Worm (Caenorhabditis elegans) whole organism, L2 larva: ENCODE measurements around the gene djr-1.1.

Source experiments
- egl-27 ChIP-seq: sonication (generic microtip); optimal IDR thresholded peaks from 3 replicates; lab custom pipeline; 2017; ENCODE audit warnings: missing biosample characterization, missing genetic modification reagents, missing genetic modification characterization
- elt-3 ChIP-seq: sonication (generic microtip); optimal IDR thresholded peaks from 2 replicates; lab custom pipeline; 2017; ENCODE audit warnings: missing biosample characterization, missing genetic modification characterization
- mab-5 ChIP-seq: fragments of 150-350 bp; optimal IDR thresholded peaks from 2 replicates; lab custom pipeline; 2014; ENCODE audit warnings: missing biosample characterization, missing genetic modification characterization
- nhr-129 ChIP-seq: fragments of 150-350 bp; optimal IDR thresholded peaks from 2 replicates; lab custom pipeline; 2014; ENCODE audit warnings: missing biosample characterization, missing genetic modification characterization
- nhr-237 ChIP-seq: fragments of 150-350 bp; optimal IDR thresholded peaks from 2 replicates; lab custom pipeline; 2014; ENCODE audit warnings: missing biosample characterization, missing genetic modification characterization
- unc-39 ChIP-seq: fragments of 150-350 bp; optimal IDR thresholded peaks from 2 replicates; lab custom pipeline; 2014; ENCODE audit warnings: missing biosample characterization, missing genetic modification characterization
- unc-62 ChIP-seq: fragments of 150-350 bp; optimal IDR thresholded peaks from 2 replicates; lab custom pipeline; 2014; ENCODE audit warnings: missing biosample characterization, missing genetic modification reagents, missing genetic modification characterization

DNA sequence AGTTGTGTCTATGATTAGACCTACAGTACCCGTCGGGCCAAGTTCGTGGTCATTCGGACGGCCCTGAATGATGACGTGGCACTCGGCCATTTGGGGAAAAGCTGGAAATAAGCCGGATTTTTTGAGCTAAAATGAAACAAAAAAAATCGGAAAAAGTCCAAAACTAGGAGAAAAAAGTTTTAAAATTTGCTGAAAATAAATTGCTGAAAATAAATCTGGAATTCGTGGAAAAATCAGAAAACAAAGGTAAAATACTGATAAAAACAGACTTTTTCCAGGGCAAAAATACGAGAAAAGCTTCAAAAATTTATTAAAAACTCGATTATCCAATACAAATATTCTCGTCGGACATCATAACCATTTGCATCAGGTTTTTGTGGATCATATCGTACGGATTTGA lies 6.8 kb upstream of the djr-1.1 start, which contains the start of gene B0432.9:
- no peak for TF ChIP-seq egl-27 (tag; lab: Kevin White, UChicago)
- no peak for TF ChIP-seq elt-3
- no peak for TF ChIP-seq unc-39 (tag; lab: Kevin White, UChicago)
- no peak for TF ChIP-seq nhr-237
- no peak for TF ChIP-seq nhr-129 (tag; lab: Kevin White, UChicago)
- TF ChIP-seq unc-62 (GFP tag; lab: Kevin White, UChicago), result no peak
- TF ChIP-seq mab-5 (tag; lab: Kevin White, UChicago), result no peak
